Worm (Caenorhabditis elegans) whole organism, L3 larva: ENCODE data around the gene tpp-2.

Experiments
- R02D3.7 ChIP-seq: fragments of 150-350 bp; optimal IDR thresholded peaks from 2 replicates; lab custom pipeline; 2014; ENCODE audit warnings: missing biosample characterization, missing genetic modification characterization
- ZK546.5 ChIP-seq: sonication (generic microtip); optimal IDR thresholded peaks from 2 replicates; lab custom pipeline; 2017; ENCODE audit warnings: missing biosample characterization, missing genetic modification characterization
- aly-2 ChIP-seq: fragments of 150-350 bp; optimal IDR thresholded peaks from 2 replicates; lab custom pipeline; 2014; ENCODE audit warnings: missing biosample characterization, missing genetic modification characterization
- ama-1 ChIP-seq: fragments of 150-350 bp; optimal IDR thresholded peaks from 2 replicates; lab custom pipeline; 2018
- ceh-16 ChIP-seq: sonication (generic microtip); optimal IDR thresholded peaks from 2 replicates; lab custom pipeline; 2017; ENCODE audit warnings: missing biosample characterization, missing genetic modification characterization
- ceh-28 ChIP-seq: fragments of 150-350 bp; optimal IDR thresholded peaks from 2 replicates; lab custom pipeline; 2014; ENCODE audit warnings: missing biosample characterization, missing genetic modification reagents, missing genetic modification characterization
- ceh-82 ChIP-seq: fragments of 150-350 bp; optimal IDR thresholded peaks from 2 replicates; lab custom pipeline; 2014; ENCODE audit warnings: missing biosample characterization, missing genetic modification characterization
- ceh-9 ChIP-seq: sonication (generic microtip); optimal IDR thresholded peaks from 2 replicates; lab custom pipeline; 2018; ENCODE audit warnings: missing biosample characterization, missing genetic modification characterization
- daf-12 ChIP-seq: fragments of 150-350 bp; optimal IDR thresholded peaks from 2 replicates; lab custom pipeline; 2014; ENCODE audit warnings: missing biosample characterization, missing genetic modification reagents, missing genetic modification characterization
- egl-27 ChIP-seq: sonication (generic microtip); optimal IDR thresholded peaks from 4 replicates; lab custom pipeline; 2017; ENCODE audit warnings: missing biosample characterization, missing genetic modification reagents, missing genetic modification characterization
- egl-5 ChIP-seq: fragments of 150-350 bp; optimal IDR thresholded peaks from 2 replicates; lab custom pipeline; 2017; ENCODE audit warnings: missing biosample characterization, missing genetic modification reagents, missing genetic modification characterization, inconsistent platforms
- elt-1 ChIP-seq: fragments of 150-350 bp; optimal IDR thresholded peaks from 2 replicates; lab custom pipeline; 2014; ENCODE audit warnings: missing biosample characterization, missing genetic modification characterization
- elt-2 ChIP-seq: sonication (generic microtip); optimal IDR thresholded peaks from 2 replicates; lab custom pipeline; 2016; ENCODE audit warnings: missing genetic modification reagents, mild to moderate bottlenecking, missing genetic modification characterization, missing compliant biosample characterization
- elt-3 ChIP-seq, 3 experiments: fragments of 150-350 bp in 1 of 3; sonication (generic microtip) in 2 of 3; optimal IDR thresholded peaks; 2 replicates in 2 of 3; 4 replicates in 1 of 3; lab custom pipeline; 2014 to 2017; ENCODE audit warnings: missing biosample characterization in 3 of 3, missing genetic modification characterization in 3 of 3
- eor-1 ChIP-seq, 2 experiments: fragments of 150-350 bp; optimal IDR thresholded peaks; 2 replicates each; lab custom pipeline; 2014 to 2018; ENCODE audit warnings: missing biosample characterization in 2 of 2, missing genetic modification characterization in 2 of 2
- fkh-2 ChIP-seq: fragments of 150-350 bp; optimal IDR thresholded peaks from 2 replicates; lab custom pipeline; 2014; ENCODE audit warnings: missing biosample characterization, missing genetic modification reagents, missing genetic modification characterization
- fos-1 ChIP-seq: fragments of 150-350 bp; optimal IDR thresholded peaks from 2 replicates; lab custom pipeline; 2014; ENCODE audit warnings: missing biosample characterization, missing genetic modification characterization
- hmg-11 ChIP-seq: sonication (generic microtip); optimal IDR thresholded peaks from 2 replicates; lab custom pipeline; 2016; ENCODE audit warnings: missing genetic modification characterization, missing compliant biosample characterization
- jun-1 ChIP-seq: fragments of 150-350 bp; optimal IDR thresholded peaks from 2 replicates; lab custom pipeline; 2014; ENCODE audit warnings: missing biosample characterization, missing genetic modification reagents, missing genetic modification characterization
- lin-15B ChIP-seq: fragments of 150-350 bp; optimal IDR thresholded peaks from 2 replicates; lab custom pipeline; 2014; ENCODE audit warnings: missing biosample characterization, missing genetic modification characterization
- lin-39 ChIP-seq: fragments of 150-350 bp; optimal IDR thresholded peaks from 2 replicates; lab custom pipeline; 2018; ENCODE audit warnings: missing biosample characterization, missing genetic modification reagents, missing genetic modification characterization
- lsy-12 ChIP-seq: sonication (generic microtip); optimal IDR thresholded peaks from 2 replicates; lab custom pipeline; 2016; ENCODE audit warnings: mild to moderate bottlenecking, missing genetic modification characterization, missing compliant biosample characterization
- mdl-1 ChIP-seq: fragments of 150-350 bp; optimal IDR thresholded peaks from 2 replicates; lab custom pipeline; 2014; ENCODE audit warnings: missing biosample characterization, missing genetic modification characterization
- mml-1 ChIP-seq: fragments of 150-350 bp; sonication (generic microtip); optimal IDR thresholded peaks from 3 replicates; lab custom pipeline; 2014; ENCODE audit warnings: missing biosample characterization, missing genetic modification characterization
- nfya-1 ChIP-seq: sonication (generic microtip); optimal IDR thresholded peaks from 2 replicates; lab custom pipeline; 2017; ENCODE audit warnings: missing genetic modification characterization, mild to moderate bottlenecking, missing compliant biosample characterization, antibody characterized with exemption, moderate library complexity; ENCODE audit not compliant: insufficient read depth
- nhr-11 ChIP-seq: fragments of 150-350 bp; optimal IDR thresholded peaks from 2 replicates; lab custom pipeline; 2014; ENCODE audit warnings: missing biosample characterization, missing genetic modification characterization
- nhr-12 ChIP-seq: fragments of 150-350 bp; optimal IDR thresholded peaks from 2 replicates; lab custom pipeline; 2014; ENCODE audit warnings: missing biosample characterization, missing genetic modification characterization
- nhr-23 ChIP-seq: fragments of 150-350 bp; optimal IDR thresholded peaks from 2 replicates; lab custom pipeline; 2014; ENCODE audit warnings: missing biosample characterization, missing genetic modification reagents, missing genetic modification characterization
- nhr-237 ChIP-seq: fragments of 150-350 bp; optimal IDR thresholded peaks from 2 replicates; lab custom pipeline; 2014; ENCODE audit warnings: missing biosample characterization, missing genetic modification characterization
- nhr-25 ChIP-seq: sonication (generic microtip); optimal IDR thresholded peaks from 2 replicates; lab custom pipeline; 2017; ENCODE audit warnings: missing biosample characterization, missing genetic modification characterization
- nhr-28 ChIP-seq: fragments of 150-350 bp; optimal IDR thresholded peaks from 2 replicates; lab custom pipeline; 2014; ENCODE audit warnings: missing biosample characterization, missing genetic modification characterization
- nhr-43 ChIP-seq: sonication (generic microtip); optimal IDR thresholded peaks from 2 replicates; lab custom pipeline; 2016; ENCODE audit warnings: mild to moderate bottlenecking, missing genetic modification characterization, missing compliant biosample characterization; ENCODE audit not compliant: poor library complexity, severe bottlenecking
- nhr-67 ChIP-seq: fragments of 150-350 bp; optimal IDR thresholded peaks from 2 replicates; lab custom pipeline; 2014; ENCODE audit warnings: missing biosample characterization, missing genetic modification characterization
- nhr-77 ChIP-seq: fragments of 150-350 bp; optimal IDR thresholded peaks from 2 replicates; lab custom pipeline; 2014; ENCODE audit warnings: missing biosample characterization, missing genetic modification characterization
- pha-4 ChIP-seq: fragments of 150-350 bp; optimal IDR thresholded peaks from 2 replicates; lab custom pipeline; 2014; ENCODE audit warnings: missing biosample characterization, missing genetic modification reagents, missing genetic modification characterization
- pqm-1 ChIP-seq: fragments of 150-350 bp; optimal IDR thresholded peaks from 2 replicates; lab custom pipeline; 2017; ENCODE audit warnings: missing biosample characterization, missing genetic modification characterization, inconsistent platforms
- sea-2 ChIP-seq: fragments of 150-350 bp; sonication (generic microtip); optimal IDR thresholded peaks from 4 replicates; lab custom pipeline; 2014; ENCODE audit warnings: missing biosample characterization, missing genetic modification reagents, missing genetic modification characterization
- snpc-4 ChIP-seq: fragments of 150-350 bp; optimal IDR thresholded peaks from 2 replicates; lab custom pipeline; 2014; ENCODE audit warnings: missing biosample characterization, missing genetic modification characterization
- tbx-2 ChIP-seq: sonication (generic microtip); optimal IDR thresholded peaks from 2 replicates; lab custom pipeline; 2016; ENCODE audit warnings: mild to moderate bottlenecking, missing genetic modification characterization, missing compliant biosample characterization
- unc-39 ChIP-seq: sonication (generic microtip); optimal IDR thresholded peaks from 4 replicates; lab custom pipeline; 2017; ENCODE audit warnings: missing biosample characterization, missing genetic modification characterization
- unc-62 ChIP-seq: fragments of 150-350 bp; sonication (generic microtip); optimal IDR thresholded peaks from 4 replicates; lab custom pipeline; 2014; ENCODE audit warnings: missing biosample characterization, missing genetic modification reagents, missing genetic modification characterization
- zag-1 ChIP-seq: fragments of 150-350 bp; optimal IDR thresholded peaks from 2 replicates; lab custom pipeline; 2014; ENCODE audit warnings: missing biosample characterization, missing genetic modification characterization
- ztf-11 ChIP-seq: fragments of 150-350 bp; optimal IDR thresholded peaks from 2 replicates; lab custom pipeline; 2014; ENCODE audit warnings: missing biosample characterization, missing genetic modification characterization

Gene tpp-2

ce11 chrII:6080743-6081142, 16.7 kb downstream of the tpp-2 start, which contains the start of gene fbf-1:
TSS of gene fbf-1 (minus strand) at chrII:6080843.
- TF ChIP-seq hmg-11 (tag; lab: Kevin White, UChicago) (no peak), R02D3.7 (tag; lab: Kevin White, UChicago) (no peak), mml-1 (tag; lab: Kevin White, UChicago) (no peak), ztf-11 (tag; lab: Kevin White, UChicago) (no peak), nhr-25 (no peak), aly-2 (tag; lab: Kevin White, UChicago) (no peak), nhr-43 (tag; lab: Kevin White, UChicago) (no peak), nhr-11 (no peak), jun-1 (tag; lab: Kevin White, UChicago) (no peak), fkh-2 (no peak), ama-1 (lab: Kevin White, UChicago) (no peak), ceh-82 (tag; lab: Kevin White, UChicago) (no peak), nhr-67 (tag; lab: Kevin White, UChicago) (no peak), tbx-2 (no peak), unc-39 (tag; lab: Kevin White, UChicago) (no peak), ceh-16 (tag; lab: Kevin White, UChicago) (no peak), sea-2 (GFP tag; lab: Kevin White, UChicago) (no peak), mdl-1 (tag; lab: Kevin White, UChicago) (no peak), elt-1 (tag; lab: Kevin White, UChicago) (no peak)
- TF ChIP-seq, all 47 proteins: peak for 0

DNA sequence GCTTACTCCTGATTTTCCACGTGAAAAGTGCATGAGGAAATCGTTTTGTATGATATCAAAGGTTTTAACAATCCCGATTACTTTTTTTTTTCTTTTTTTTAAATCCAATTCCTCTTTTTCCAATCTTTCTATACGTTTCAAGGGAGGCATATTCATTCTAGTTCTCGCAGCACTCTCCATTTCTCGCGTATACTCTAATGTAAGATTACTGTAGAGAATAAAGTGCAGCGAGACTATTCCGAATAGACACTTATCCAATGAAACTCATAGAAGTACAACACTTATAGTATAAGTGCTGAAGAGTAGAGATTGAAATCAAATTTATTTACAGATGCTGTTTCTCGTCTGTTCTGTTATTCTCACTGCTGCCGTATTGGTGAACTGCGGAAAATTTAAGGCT, 19.8 kb downstream of the tpp-2 start, which contains the start of gene H12I13.6:
Gene H12I13.6, plus strand, starts transcription at position 301 of the 400 bp plus-strand sequence.
- TF ChIP-seq hmg-11 (tag; lab: Kevin White, UChicago) (no peak), egl-27 (tag; lab: Kevin White, UChicago) (no peak), eor-1 (tag; optimal IDR thresholded peaks at IDR 0.05; lab: Kevin White, UChicago) (no peak), daf-12 (tag; lab: Kevin White, UChicago) (no peak), elt-2 (tag; lab: Kevin White, UChicago) (no peak), nhr-25 (no peak), unc-39 (tag; lab: Kevin White, UChicago) (no peak), unc-62 (GFP tag; lab: Kevin White, UChicago) (no peak), egl-5 (tag; lab: Kevin White, UChicago) (no peak), mdl-1 (tag; lab: Kevin White, UChicago) (no peak), nhr-237 (no peak), ZK546.5 (tag; lab: Kevin White, UChicago) (no peak), nhr-43 (tag; lab: Kevin White, UChicago) (no peak)

ce11 chrII:6067066-6067465, 30.3 kb downstream of the tpp-2 start, which contains the start of gene H12I13.1:
TSS of gene H12I13.1 (minus strand) at chrII:6067166.
- TF ChIP-seq egl-5 (tag; lab: Kevin White, UChicago) (no peak), nhr-23 (tag; lab: Kevin White, UChicago) (no peak), zag-1 (no peak), snpc-4 (no peak), lin-39 (tag; lab: Kevin White, UChicago) (no peak), elt-2 (tag; lab: Kevin White, UChicago) (no peak), ceh-9 (no peak), pha-4 (tag; lab: Kevin White, UChicago) (no peak), fos-1 (tag; lab: Kevin White, UChicago) (no peak), nhr-12 (tag; lab: Kevin White, UChicago) (no peak), lin-15B (tag; lab: Kevin White, UChicago) (no peak), ceh-16 (tag; lab: Kevin White, UChicago) (no peak), ceh-82 (tag; lab: Kevin White, UChicago) (no peak), ztf-11 (tag; lab: Kevin White, UChicago) (no peak), nhr-28 (tag; lab: Kevin White, UChicago) (no peak)

- TF ChIP-seq jun-1 (tag; lab: Kevin White, UChicago) (peak; percentile 49), sea-2 (GFP tag; lab: Kevin White, UChicago) (no peak), mdl-1 (tag; lab: Kevin White, UChicago) (no peak), ztf-11 (tag; lab: Kevin White, UChicago) (no peak), elt-2 (tag; lab: Kevin White, UChicago) (peak; percentile 28), aly-2 (tag; lab: Kevin White, UChicago) (no peak), nhr-77 (tag; lab: Kevin White, UChicago) (no peak), lsy-12 (tag; lab: Kevin White, UChicago) (peak; percentile 65), ZK546.5 (tag; lab: Kevin White, UChicago) (no peak), nhr-28 (tag; lab: Kevin White, UChicago) (no peak), R02D3.7 (tag; lab: Kevin White, UChicago) (peak; percentile 21), eor-1 (tag; optimal IDR thresholded peaks at IDR 0.05; lab: Kevin White, UChicago) (no peak), pqm-1 (tag; lab: Kevin White, UChicago) (no peak), nfya-1 (tag; lab: Kevin White, UChicago) (peak; percentile 73), fkh-2 (no peak), elt-1 (tag; lab: Kevin White, UChicago) (no peak), ceh-82 (tag; lab: Kevin White, UChicago) (no peak), zag-1 (no peak), unc-39 (tag; lab: Kevin White, UChicago) (no peak), daf-12 (tag; lab: Kevin White, UChicago) (no peak), nhr-25 (peak; percentile 80), ceh-28 (tag; lab: Kevin White, UChicago) (peak; percentile 26), elt-3 (tag; optimal IDR thresholded peaks at IDR 0.05; lab: Kevin White, UChicago) (no peak), ceh-9 (no peak), nhr-67 (tag; lab: Kevin White, UChicago) (no peak), pha-4 (tag; lab: Kevin White, UChicago) (peak; percentile 84), lin-15B (tag; lab: Kevin White, UChicago) (peak; percentile 67), unc-62 (GFP tag; lab: Kevin White, UChicago) (no peak)
Measured at ce11 chrII:6061495-6061894, 35.9 kb downstream of the tpp-2 start.
